Fruit fly (Drosophila melanogaster): ENCODE data around the gene Had1.
A peak's percentile ranks its signal among the peaks of the same experiment; 100 is the strongest.

The Had1 gene

DNA sequence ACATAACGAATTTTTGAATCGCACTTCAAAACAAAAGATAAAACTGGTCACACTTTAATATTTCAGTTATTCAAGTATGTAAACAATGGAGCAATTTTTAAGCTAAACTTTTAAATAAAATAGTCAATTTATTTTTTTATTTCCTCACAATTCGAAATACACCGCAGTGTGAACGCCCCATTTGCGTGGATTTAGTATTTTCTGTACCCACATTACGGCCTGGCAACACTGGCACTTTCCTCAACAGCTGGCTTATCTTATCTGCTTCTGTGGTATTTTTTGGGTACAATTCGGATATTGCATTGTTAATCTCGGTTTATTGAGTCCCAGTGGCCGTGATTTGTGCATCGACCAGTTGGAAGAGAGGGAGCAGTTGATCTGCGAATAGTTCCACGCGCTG is 41.6 kb upstream of the Had1 start, which contains the start of gene sl (continued):
- TF ChIP-seq CG1602 (GFP tag; optimal IDR thresholded peaks at IDR 0.05) (no peak), vfl (GFP tag; optimal IDR thresholded peaks at IDR 0.05) (no peak), usp (GFP tag; optimal IDR thresholded peaks at IDR 0.05) (no peak), Sin3A (optimal IDR thresholded peaks at IDR 0.05) (peak; percentile 6), Sry-β (GFP tag; optimal IDR thresholded peaks at IDR 0.05) (no peak), B-H2 (GFP tag; optimal IDR thresholded peaks at IDR 0.05) (no peak), vvl (GFP tag; IDR thresholded peaks at IDR 0.05) (0 out of 2 replicates have a peak, but pooled peaks have one; percentile 15), jing (GFP tag; optimal IDR thresholded peaks at IDR 0.05) (no peak), CG8765 (GFP tag; IDR thresholded peaks at IDR 0.05) (no peak), CG18619 (GFP tag; optimal IDR thresholded peaks at IDR 0.05) (no peak), Neu2 (GFP tag; optimal IDR thresholded peaks at IDR 0.05; ENCODE audit: borderline replicate concordance) (no peak), D (optimal IDR thresholded peaks at IDR 0.05) (no peak), D (GFP tag; optimal IDR thresholded peaks at IDR 0.05) (no peak), grau (tag; optimal IDR thresholded peaks at IDR 0.05) (no peak), mam (GFP tag; optimal IDR thresholded peaks at IDR 0.05) (peak; percentile 37), nerfin-2 (GFP tag; IDR thresholded peaks at IDR 0.05; ENCODE audit: partially characterized antibody) (no peak), sob (GFP tag; IDR thresholded peaks at IDR 0.05) (no peak), ash1 (GFP tag; optimal IDR thresholded peaks at IDR 0.05) (no peak), Dfd (GFP tag; optimal IDR thresholded peaks at IDR 0.05) (no peak), CG15011 (GFP tag; optimal IDR thresholded peaks at IDR 0.05) (no peak), Six4 (GFP tag; optimal IDR thresholded peaks at IDR 0.05) (no peak), Deaf1 (tag; optimal IDR thresholded peaks at IDR 0.05) (no peak), CG4328 (GFP tag; optimal IDR thresholded peaks at IDR 0.05) (no peak), CG8924 (tag; optimal IDR thresholded peaks at IDR 0.05) (no peak), zfh2 (GFP tag; optimal IDR thresholded peaks at IDR 0.05) (no peak), peb (GFP tag; IDR thresholded peaks at IDR 0.05) (no peak), CG13123 (GFP tag; optimal IDR thresholded peaks at IDR 0.05) (no peak), CG17802 (tag; optimal IDR thresholded peaks at IDR 0.05) (peak; percentile 93), GATAe (GFP tag; conservative IDR thresholded peaks at IDR 0.05) (peak; percentile 78), stc (GFP tag; IDR thresholded peaks at IDR 0.05) (no peak), CG11504 (tag; optimal IDR thresholded peaks at IDR 0.05) (no peak), CG12769 (tag; optimal IDR thresholded peaks at IDR 0.05) (no peak), Dad (GFP tag; optimal IDR thresholded peaks at IDR 0.05) (peak; percentile 18), CG1024 (GFP tag; IDR thresholded peaks at IDR 0.05) (peak; percentile 74), cad (GFP tag; optimal IDR thresholded peaks at IDR 0.05) (no peak), slp2 (GFP tag; optimal IDR thresholded peaks at IDR 0.05) (no peak), unpg (GFP tag; optimal IDR thresholded peaks at IDR 0.05) (no peak), CG4617 (GFP tag; optimal IDR thresholded peaks at IDR 0.05; ENCODE audit: borderline replicate concordance) (peak; percentile 54), amos (GFP tag; IDR thresholded peaks at IDR 0.05; ENCODE audit: partially characterized antibody) (peak; percentile 38), CG15696 (tag; optimal IDR thresholded peaks at IDR 0.05) (no peak), CG5245 (GFP tag; optimal IDR thresholded peaks at IDR 0.05) (no peak), run (tag; optimal IDR thresholded peaks at IDR 0.05) (no peak), Atf3 (GFP tag; optimal IDR thresholded peaks at IDR 0.05) (no peak), CG17612 (GFP tag; IDR thresholded peaks at IDR 0.05) (no peak), unc-4 (GFP tag; IDR thresholded peaks at IDR 0.05; ENCODE audit: partially characterized antibody) (peak; percentile 19; the same call in 1 of the 2 replicates), CG17361 (GFP tag; IDR thresholded peaks at IDR 0.05) (no peak), Pdp1 (GFP tag; optimal IDR thresholded peaks at IDR 0.05) (peak in 1 of 2 experiments; percentile 71), CG10274 (GFP tag; optimal IDR thresholded peaks at IDR 0.05) (no peak), esg (GFP tag; conservative IDR thresholded peaks at IDR 0.05) (no peak), ara (GFP tag; IDR thresholded peaks at IDR 0.05) (no peak), Camta (GFP tag; optimal IDR thresholded peaks at IDR 0.05) (peak; percentile 32), CG8089 (GFP tag; optimal IDR thresholded peaks at IDR 0.05) (no peak), CG14014 (GFP tag; IDR thresholded peaks at IDR 0.05) (no peak)

Data from whole organism, embryonic.